Worm (Caenorhabditis elegans): Measurements from ENCODE around the gene erp-44.3.

DNA sequence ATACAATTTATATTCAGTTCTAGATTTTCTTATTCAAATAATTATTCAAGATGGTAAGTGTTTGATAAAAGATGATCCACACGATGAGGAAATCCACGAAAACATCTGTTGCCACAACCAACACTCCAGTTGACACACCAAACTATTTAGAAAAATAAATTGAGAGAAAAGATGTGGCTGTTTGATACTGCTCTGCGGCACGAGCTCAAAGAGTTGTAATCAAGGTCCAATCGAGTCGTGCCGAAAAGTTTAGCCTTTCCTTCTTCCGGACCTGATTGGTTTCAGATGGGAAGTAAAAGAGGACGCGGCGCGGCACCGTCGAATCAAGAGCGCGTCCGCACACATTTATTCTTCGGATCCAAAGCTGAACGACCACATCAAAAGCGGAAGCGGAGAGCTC lies 14.1 kb downstream of the erp-44.3 start:
- TF ChIP-seq D1046.2 (GFP tag; IDR thresholded peaks at IDR 0.05): no peak
- no peak for TF ChIP-seq lin-13 (GFP tag; optimal IDR thresholded peaks at IDR 0.05)
- no peak for TF ChIP-seq lir-3 (tag; optimal IDR thresholded peaks at IDR 0.05)
- no peak for TF ChIP-seq nhr-77 (tag; optimal IDR thresholded peaks at IDR 0.05)
- TF ChIP-seq mxl-3 (GFP tag; optimal IDR thresholded peaks at IDR 0.05): no peak
- no peak for TF ChIP-seq dmd-8 (GFP tag; IDR thresholded peaks at IDR 0.05)
- no peak for TF ChIP-seq F10B5.3 (tag; optimal IDR thresholded peaks at IDR 0.05)
- no peak for TF ChIP-seq lin-1 (GFP tag; IDR thresholded peaks at IDR 0.05)
- no peak for TF ChIP-seq ceh-44 (GFP tag; IDR thresholded peaks at IDR 0.05)
- TF ChIP-seq madf-9 (GFP tag; conservative IDR thresholded peaks at IDR 0.05): no peak
- no peak for TF ChIP-seq F44E2.7 (GFP tag; IDR thresholded peaks at IDR 0.05)
- no peak for TF ChIP-seq lsy-2 (tag; optimal IDR thresholded peaks at IDR 0.05)
- TF ChIP-seq lin-15B (tag; optimal IDR thresholded peaks at IDR 0.05): no peak

Data from whole organism, L4 larva.